Worm (Caenorhabditis elegans): ENCODE results near the gene lsy-2.

DNA sequence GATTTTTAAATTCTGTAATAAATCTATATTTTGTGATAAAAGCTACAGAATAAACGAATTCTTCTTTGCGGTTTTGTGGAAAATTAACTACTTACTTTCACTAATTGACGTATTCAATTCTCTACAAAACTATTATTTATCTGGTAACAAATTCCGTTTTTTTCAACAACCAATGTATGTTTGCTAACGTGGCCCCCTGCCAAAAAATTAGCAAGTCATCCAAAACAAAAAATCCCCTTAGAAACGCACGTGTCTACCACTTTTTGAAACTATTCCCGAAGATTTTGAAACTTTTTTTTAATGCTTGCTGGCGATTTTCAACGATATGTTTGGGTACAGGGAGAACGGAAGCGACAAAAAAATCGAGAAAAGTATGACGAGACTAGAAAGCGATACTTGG, 4.5 kb upstream of the lsy-2 start, which contains the start of gene F49H12.2:
- TF ChIP-seq W03F9.2 (tag; optimal IDR thresholded peaks at IDR 0.05) (no peak), dao-5 (tag; optimal IDR thresholded peaks at IDR 0.05) (no peak)
